Worm (Caenorhabditis elegans) whole organism, L3 larva: ENCODE results near the gene Y82E9BL.1.

Experiments used
- ceh-16 ChIP-seq: sonication (generic microtip); optimal IDR thresholded peaks from 2 replicates; lab custom pipeline; 2017; ENCODE audit warnings: missing biosample characterization, missing genetic modification characterization
- ceh-28 ChIP-seq: fragments of 150-350 bp; optimal IDR thresholded peaks from 2 replicates; lab custom pipeline; 2014; ENCODE audit warnings: missing biosample characterization, missing genetic modification reagents, missing genetic modification characterization
- ceh-82 ChIP-seq: fragments of 150-350 bp; optimal IDR thresholded peaks from 2 replicates; lab custom pipeline; 2014; ENCODE audit warnings: missing biosample characterization, missing genetic modification characterization
- egl-5 ChIP-seq: fragments of 150-350 bp; optimal IDR thresholded peaks from 2 replicates; lab custom pipeline; 2017; ENCODE audit warnings: missing biosample characterization, missing genetic modification reagents, missing genetic modification characterization, inconsistent platforms
- elt-1 ChIP-seq: fragments of 150-350 bp; optimal IDR thresholded peaks from 2 replicates; lab custom pipeline; 2014; ENCODE audit warnings: missing biosample characterization, missing genetic modification characterization
- elt-2 ChIP-seq: sonication (generic microtip); optimal IDR thresholded peaks from 2 replicates; lab custom pipeline; 2016; ENCODE audit warnings: missing genetic modification reagents, mild to moderate bottlenecking, missing genetic modification characterization, missing compliant biosample characterization
- elt-3 ChIP-seq, 3 experiments: fragments of 150-350 bp in 1 of 3; sonication (generic microtip) in 2 of 3; optimal IDR thresholded peaks; 2 replicates in 2 of 3; 4 replicates in 1 of 3; lab custom pipeline; 2014 to 2017; ENCODE audit warnings: missing biosample characterization in 3 of 3, missing genetic modification characterization in 3 of 3
- fkh-10 ChIP-seq: sonication (generic microtip); optimal IDR thresholded peaks from 2 replicates; lab custom pipeline; 2017; ENCODE audit warnings: missing biosample characterization, missing genetic modification reagents, missing genetic modification characterization
- fkh-2 ChIP-seq: fragments of 150-350 bp; optimal IDR thresholded peaks from 2 replicates; lab custom pipeline; 2014; ENCODE audit warnings: missing biosample characterization, missing genetic modification reagents, missing genetic modification characterization
- fos-1 ChIP-seq: fragments of 150-350 bp; optimal IDR thresholded peaks from 2 replicates; lab custom pipeline; 2014; ENCODE audit warnings: missing biosample characterization, missing genetic modification characterization
- jun-1 ChIP-seq: fragments of 150-350 bp; optimal IDR thresholded peaks from 2 replicates; lab custom pipeline; 2014; ENCODE audit warnings: missing biosample characterization, missing genetic modification reagents, missing genetic modification characterization
- lin-15B ChIP-seq: fragments of 150-350 bp; optimal IDR thresholded peaks from 2 replicates; lab custom pipeline; 2014; ENCODE audit warnings: missing biosample characterization, missing genetic modification characterization
- lsy-12 ChIP-seq: sonication (generic microtip); optimal IDR thresholded peaks from 2 replicates; lab custom pipeline; 2016; ENCODE audit warnings: mild to moderate bottlenecking, missing genetic modification characterization, missing compliant biosample characterization
- mml-1 ChIP-seq: fragments of 150-350 bp; sonication (generic microtip); optimal IDR thresholded peaks from 3 replicates; lab custom pipeline; 2014; ENCODE audit warnings: missing biosample characterization, missing genetic modification characterization
- nfya-1 ChIP-seq: sonication (generic microtip); optimal IDR thresholded peaks from 2 replicates; lab custom pipeline; 2017; ENCODE audit warnings: missing genetic modification characterization, mild to moderate bottlenecking, missing compliant biosample characterization, antibody characterized with exemption, moderate library complexity; ENCODE audit not compliant: insufficient read depth
- nhr-11 ChIP-seq: fragments of 150-350 bp; optimal IDR thresholded peaks from 2 replicates; lab custom pipeline; 2014; ENCODE audit warnings: missing biosample characterization, missing genetic modification characterization
- nhr-12 ChIP-seq: fragments of 150-350 bp; optimal IDR thresholded peaks from 2 replicates; lab custom pipeline; 2014; ENCODE audit warnings: missing biosample characterization, missing genetic modification characterization
- nhr-23 ChIP-seq: fragments of 150-350 bp; optimal IDR thresholded peaks from 2 replicates; lab custom pipeline; 2014; ENCODE audit warnings: missing biosample characterization, missing genetic modification reagents, missing genetic modification characterization
- nhr-237 ChIP-seq: fragments of 150-350 bp; optimal IDR thresholded peaks from 2 replicates; lab custom pipeline; 2014; ENCODE audit warnings: missing biosample characterization, missing genetic modification characterization
- nhr-25 ChIP-seq: sonication (generic microtip); optimal IDR thresholded peaks from 2 replicates; lab custom pipeline; 2017; ENCODE audit warnings: missing biosample characterization, missing genetic modification characterization
- nhr-28 ChIP-seq: fragments of 150-350 bp; optimal IDR thresholded peaks from 2 replicates; lab custom pipeline; 2014; ENCODE audit warnings: missing biosample characterization, missing genetic modification characterization
- nhr-76 ChIP-seq: fragments of 150-350 bp; sonication (generic microtip); optimal IDR thresholded peaks from 5 replicates; lab custom pipeline; 2014; ENCODE audit warnings: missing biosample characterization, missing genetic modification characterization
- nhr-77 ChIP-seq: fragments of 150-350 bp; optimal IDR thresholded peaks from 2 replicates; lab custom pipeline; 2014; ENCODE audit warnings: missing biosample characterization, missing genetic modification characterization
- pha-4 ChIP-seq: fragments of 150-350 bp; optimal IDR thresholded peaks from 2 replicates; lab custom pipeline; 2014; ENCODE audit warnings: missing biosample characterization, missing genetic modification reagents, missing genetic modification characterization
- pqm-1 ChIP-seq: fragments of 150-350 bp; optimal IDR thresholded peaks from 2 replicates; lab custom pipeline; 2017; ENCODE audit warnings: missing biosample characterization, missing genetic modification characterization, inconsistent platforms
- snpc-4 ChIP-seq: fragments of 150-350 bp; optimal IDR thresholded peaks from 2 replicates; lab custom pipeline; 2014; ENCODE audit warnings: missing biosample characterization, missing genetic modification characterization
- tbx-2 ChIP-seq: sonication (generic microtip); optimal IDR thresholded peaks from 2 replicates; lab custom pipeline; 2016; ENCODE audit warnings: mild to moderate bottlenecking, missing genetic modification characterization, missing compliant biosample characterization
- unc-62 ChIP-seq: fragments of 150-350 bp; sonication (generic microtip); optimal IDR thresholded peaks from 4 replicates; lab custom pipeline; 2014; ENCODE audit warnings: missing biosample characterization, missing genetic modification reagents, missing genetic modification characterization
- zag-1 ChIP-seq: fragments of 150-350 bp; optimal IDR thresholded peaks from 2 replicates; lab custom pipeline; 2014; ENCODE audit warnings: missing biosample characterization, missing genetic modification characterization
- ztf-11 ChIP-seq: fragments of 150-350 bp; optimal IDR thresholded peaks from 2 replicates; lab custom pipeline; 2014; ENCODE audit warnings: missing biosample characterization, missing genetic modification characterization
- ztf-4 ChIP-seq: fragments of 150-350 bp; optimal IDR thresholded peaks from 2 replicates; lab custom pipeline; 2014; ENCODE audit warnings: missing biosample characterization, missing genetic modification characterization

Y82E9BL.1 gene

ce11 chrIII:1355320-1355719 lies at the start of gene Y82E9BL.1:
Y82E9BL.1 (minus strand) TSS chrIII:1355420.
- no peak for TF ChIP-seq ztf-4 (tag; lab: Kevin White, UChicago)
- no peak for TF ChIP-seq snpc-4
- no peak for TF ChIP-seq nhr-12 (tag; lab: Kevin White, UChicago)
- no peak for TF ChIP-seq fos-1
- no peak for TF ChIP-seq tbx-2
- TF ChIP-seq fkh-2 (tag; lab: Kevin White, UChicago), result no peak
- no peak for TF ChIP-seq nfya-1 (tag; lab: Kevin White, UChicago)

DNA sequence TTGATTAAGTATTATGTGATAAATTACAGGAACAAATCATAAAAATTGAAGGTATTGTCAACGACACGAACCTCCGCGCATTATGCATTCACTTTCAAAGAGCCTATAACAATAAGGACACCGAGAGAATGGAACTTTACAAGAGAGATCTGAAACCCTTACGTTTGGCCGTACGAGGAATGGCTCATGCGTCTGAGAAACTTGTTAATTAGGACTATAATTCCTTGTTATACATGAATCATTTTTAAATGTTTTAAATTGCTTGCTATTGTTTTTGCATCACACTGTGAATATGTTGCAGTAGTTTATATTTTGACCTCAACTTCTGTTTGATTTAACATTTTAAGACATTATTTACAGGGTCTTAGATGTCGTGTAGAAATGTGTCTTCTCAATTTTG lies 47.9 kb upstream of the Y82E9BL.1 start, which contains the start of gene pals-18:
TSS of gene pals-18 (plus strand) at position 301 of the 400 bp plus-strand sequence.
- TF ChIP-seq nhr-25 (tag; lab: Kevin White, UChicago), result no peak
- no peak for TF ChIP-seq nhr-23 (tag; lab: Kevin White, UChicago)
- TF ChIP-seq elt-3 (tag; optimal IDR thresholded peaks at IDR 0.05; lab: Kevin White, UChicago), result no peak
- TF ChIP-seq fkh-10 (GFP tag; lab: Kevin White, UChicago), result no peak
- TF ChIP-seq mml-1 (tag; lab: Kevin White, UChicago), result no peak
- no peak for TF ChIP-seq ceh-16 (tag; lab: Kevin White, UChicago)
- TF ChIP-seq lsy-12 (tag; lab: Kevin White, UChicago), result no peak
- no peak for TF ChIP-seq nhr-76 (tag; lab: Kevin White, UChicago)
- TF ChIP-seq nhr-11 (tag; lab: Kevin White, UChicago), result no peak
- no peak for TF ChIP-seq lin-15B (tag; lab: Kevin White, UChicago)
- TF ChIP-seq nhr-237 (tag; lab: Kevin White, UChicago), result no peak
- TF ChIP-seq nhr-77 (tag; lab: Kevin White, UChicago), result no peak
- no peak for TF ChIP-seq ztf-11
- no peak for TF ChIP-seq ceh-82 (tag; lab: Kevin White, UChicago)
- no peak for TF ChIP-seq jun-1 (tag; lab: Kevin White, UChicago)
- no peak for TF ChIP-seq fos-1
- no peak for TF ChIP-seq zag-1 (tag; lab: Kevin White, UChicago)
- no peak for TF ChIP-seq tbx-2
- TF ChIP-seq snpc-4, result no peak
- TF ChIP-seq, all 47 proteins: peak for 0

ce11 chrIII:1401497-1401990 lies 46.3 kb upstream of the Y82E9BL.1 start, which contains the start of gene pals-19:
pals-19 (plus strand) TSS chrIII:1401940.
- peak; percentile 30 for TF ChIP-seq pha-4
- TF ChIP-seq elt-2 (tag; lab: Kevin White, UChicago), result peak; percentile 82
- TF ChIP-seq elt-1, result no peak
- no peak for TF ChIP-seq egl-5 (tag; lab: Kevin White, UChicago)
- TF ChIP-seq nhr-28 (tag; lab: Kevin White, UChicago), result no peak
- peak; percentile 67 for TF ChIP-seq pqm-1 (tag; lab: Kevin White, UChicago)

- TF ChIP-seq zag-1 (tag; lab: Kevin White, UChicago) (no peak), lsy-12 (tag; lab: Kevin White, UChicago) (no peak), mml-1 (tag; lab: Kevin White, UChicago) (no peak), elt-1 (no peak), ceh-82 (tag; lab: Kevin White, UChicago) (no peak), pha-4 (no peak), nhr-11 (tag; lab: Kevin White, UChicago) (no peak), nhr-28 (tag; lab: Kevin White, UChicago) (no peak)
These were observed 44.5 kb upstream of the Y82E9BL.1 start, which contains the start of gene pals-16 for ce11 chrIII:1399670-1400069. pals-16 (plus strand) TSS chrIII:1399970.

DNA sequence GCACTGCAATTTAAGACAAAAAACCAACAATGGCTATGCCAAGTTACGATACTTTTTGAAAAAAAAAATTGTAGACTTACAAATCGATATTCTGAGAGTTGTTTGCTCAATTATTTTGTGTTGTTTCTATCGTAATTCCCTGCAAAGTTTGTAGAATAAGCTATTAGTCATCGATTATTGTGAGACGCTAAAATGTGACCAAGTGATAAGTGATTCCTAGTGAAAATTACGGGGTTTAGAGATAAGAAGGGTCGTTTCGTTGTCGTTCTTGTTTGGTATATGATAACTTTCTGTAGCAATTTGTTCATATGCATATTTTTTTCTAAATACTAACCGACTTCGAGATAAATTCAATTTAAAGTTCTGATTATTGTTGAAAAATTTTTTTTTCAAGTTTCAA lies 43.0 kb upstream of the Y82E9BL.1 start:
- TF ChIP-seq pha-4, result peak; percentile 8
- no peak for TF ChIP-seq ceh-28 (tag; lab: Kevin White, UChicago)
- peak; percentile 84 for TF ChIP-seq pqm-1 (tag; lab: Kevin White, UChicago)
- peak; percentile 83 for TF ChIP-seq elt-2 (tag; lab: Kevin White, UChicago)

- TF ChIP-seq unc-62 (GFP tag; lab: Kevin White, UChicago) (no peak), pqm-1 (tag; lab: Kevin White, UChicago) (peak; percentile 30), ceh-28 (tag; lab: Kevin White, UChicago) (no peak), pha-4 (peak; percentile 17), elt-2 (tag; lab: Kevin White, UChicago) (peak; percentile 68), ceh-82 (tag; lab: Kevin White, UChicago) (no peak)
These were observed 40.1 kb upstream of the Y82E9BL.1 start for ce11 chrIII:1395355-1395754.
